Worm (Caenorhabditis elegans): ENCODE results near the gene T13C2.2.

The T13C2.2 gene

DNA sequence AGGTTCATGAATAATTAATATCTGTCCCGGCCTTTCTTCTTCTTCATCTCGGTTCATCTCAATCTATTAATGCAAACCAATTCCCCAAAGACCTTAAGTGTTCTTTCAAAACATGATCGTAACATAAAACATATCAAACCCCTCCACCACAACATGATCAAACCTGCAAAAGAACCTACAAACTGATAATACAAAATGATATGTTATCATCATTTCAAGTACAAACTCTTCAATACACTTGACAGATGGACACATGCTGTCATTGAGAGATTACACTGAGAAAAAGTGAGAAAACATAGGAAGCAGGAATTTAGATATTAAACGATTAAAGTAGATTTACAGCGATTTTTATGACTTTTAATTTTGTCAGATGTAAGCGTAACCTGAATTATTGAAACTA is 32.5 kb downstream of the T13C2.2 start (continued):
- TF ChIP-seq gei-8 (GFP tag; optimal IDR thresholded peaks at IDR 0.05), result no peak
- TF ChIP-seq tra-1 (GFP tag; IDR thresholded peaks at IDR 0.05), result peak; percentile 65
- TF ChIP-seq set-16 (GFP tag; IDR thresholded peaks at IDR 0.05), result no peak
- no peak for TF ChIP-seq pha-4 (GFP tag; IDR thresholded peaks at IDR 0.05)
- TF ChIP-seq pha-4 (tag; optimal IDR thresholded peaks at IDR 0.05), result no peak

DNA sequence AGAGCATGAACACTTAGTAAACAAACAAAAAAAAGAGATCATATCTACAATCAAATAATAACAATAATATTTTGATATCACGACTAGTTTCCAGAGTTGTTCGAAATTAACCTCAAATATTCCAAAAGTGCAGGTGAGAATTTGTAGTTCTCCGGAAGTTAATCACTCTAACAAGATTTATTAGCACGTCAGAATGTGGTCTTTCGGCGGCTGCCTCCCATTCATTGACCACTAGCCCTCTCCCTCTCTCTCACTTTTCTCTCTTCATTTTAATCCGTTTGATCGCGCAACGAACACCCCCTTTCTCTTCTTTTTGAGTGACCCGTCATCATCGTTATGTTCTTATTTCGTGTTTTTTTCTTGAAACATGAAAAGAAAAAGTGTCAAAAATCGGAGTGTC is 33.7 kb downstream of the T13C2.2 start:
- TF ChIP-seq madf-9 (GFP tag; conservative IDR thresholded peaks at IDR 0.05) (no peak), ceh-62 (tag; optimal IDR thresholded peaks at IDR 0.05) (no peak), nhr-6 (tag; optimal IDR thresholded peaks at IDR 0.05) (no peak), mxl-3 (GFP tag; optimal IDR thresholded peaks at IDR 0.05) (no peak), zfp-2 (tag; optimal IDR thresholded peaks at IDR 0.05) (no peak), rbr-2 (tag; optimal IDR thresholded peaks at IDR 0.05) (no peak), egl-43 (GFP tag; IDR thresholded peaks at IDR 0.05) (no peak), madf-5 (GFP tag; IDR thresholded peaks at IDR 0.05) (no peak), skn-1 (tag; optimal IDR thresholded peaks at IDR 0.05) (no peak), snpc-4 (tag; optimal IDR thresholded peaks at IDR 0.05) (no peak), hlh-30 (tag; optimal IDR thresholded peaks at IDR 0.05; ENCODE audit: insufficient read depth) (no peak), lin-15B (tag; optimal IDR thresholded peaks at IDR 0.05) (no peak), snpc-1.2 (GFP tag; IDR thresholded peaks at IDR 0.05) (no peak), nhr-11 (tag; optimal IDR thresholded peaks at IDR 0.05) (no peak), aha-1 (tag) (peak; percentile 72), unc-39 (tag; optimal IDR thresholded peaks at IDR 0.05) (no peak), nhr-28 (tag; optimal IDR thresholded peaks at IDR 0.05) (peak; percentile 65), zfp-3 (GFP tag; conservative IDR thresholded peaks at IDR 0.05) (no peak), vab-7 (GFP tag; IDR thresholded peaks at IDR 0.05) (no peak), lin-29 (GFP tag; IDR thresholded peaks at IDR 0.05) (no peak), tra-1 (GFP tag; IDR thresholded peaks at IDR 0.05) (0 out of 2 replicates have a peak, but pooled peaks have one; percentile 65), F37D6.2 (tag; optimal IDR thresholded peaks at IDR 0.05) (no peak), unc-62 (GFP tag; optimal IDR thresholded peaks at IDR 0.05 in 1 of 2) (peak in 1 of 2 experiments; percentile 97), unc-62 (tag; optimal IDR thresholded peaks at IDR 0.05) (no peak), T26A8.4 (GFP tag; IDR thresholded peaks at IDR 0.05) (no peak), lsy-2 (tag; optimal IDR thresholded peaks at IDR 0.05) (peak in 1 of 2 experiments; percentile 27), dpl-1 (GFP tag; optimal IDR thresholded peaks at IDR 0.05) (no peak), Y105C5A.15 (GFP tag; IDR thresholded peaks at IDR 0.05) (no peak), zag-1 (tag; optimal IDR thresholded peaks at IDR 0.05) (no peak), spr-1 (tag; optimal IDR thresholded peaks at IDR 0.05) (no peak), jun-1 (tag; optimal IDR thresholded peaks at IDR 0.05) (no peak), lin-39 (tag; optimal IDR thresholded peaks at IDR 0.05) (no peak), ceh-44 (GFP tag; IDR thresholded peaks at IDR 0.05) (no peak), ceh-20 (GFP tag; IDR thresholded peaks at IDR 0.05) (peak; percentile 54; the same call in 1 of the 2 replicates), nhr-76 (tag; optimal IDR thresholded peaks at IDR 0.05) (no peak), arid-1 (GFP tag; conservative IDR thresholded peaks at IDR 0.05) (no peak), pha-4 (GFP tag; IDR thresholded peaks at IDR 0.05) (no peak), pha-4 (tag; optimal IDR thresholded peaks at IDR 0.05) (no peak), lir-3 (tag; optimal IDR thresholded peaks at IDR 0.05) (no peak), ama-1 (optimal IDR thresholded peaks at IDR 0.05) (no peak), ceh-32 (tag; optimal IDR thresholded peaks at IDR 0.05; ENCODE audit: poor library complexity) (no peak), dve-1 (tag; optimal IDR thresholded peaks at IDR 0.05; ENCODE audit: insufficient read depth) (no peak), mdl-1 (tag; optimal IDR thresholded peaks at IDR 0.05) (peak in 1 of 2 experiments; percentile 34), ceh-28 (tag; optimal IDR thresholded peaks at IDR 0.05) (no peak), nhr-25 (tag; optimal IDR thresholded peaks at IDR 0.05; ENCODE audit: borderline replicate concordance, insufficient read depth) (no peak), dmd-6 (GFP tag; IDR thresholded peaks at IDR 0.05) (peak; percentile 49), daf-16 (GFP tag; optimal IDR thresholded peaks at IDR 0.05) (no peak), daf-16 (tag; optimal IDR thresholded peaks at IDR 0.05) (no peak)
